Worm (Caenorhabditis elegans) whole organism, L4 larva: ENCODE data around the gene T28A11.3.

Experiments
- F44E2.7 ChIP-seq: fragments of 200-800 bp; sonication (Bioruptor generic); IDR thresholded peaks from 2 replicates; pipeline ENCODE4 v2.1.2; 2022; ENCODE audit warnings: missing genetic modification characterization, missing compliant biosample characterization
- ZK546.5 ChIP-seq, 2 experiments: sonication (generic microtip); optimal IDR thresholded peaks; 2 replicates each; lab custom pipeline; 2017; ENCODE audit warnings: missing biosample characterization in 2 of 2, missing genetic modification characterization in 2 of 2
- daf-19 ChIP-seq: fragments of 200-800 bp; sonication (Bioruptor generic); conservative IDR thresholded peaks from 2 replicates; pipeline ENCODE4 v1.3.6; 2022; ENCODE audit warnings: missing genetic modification characterization, missing compliant biosample characterization
- fos-1 ChIP-seq: fragments of 150-350 bp; optimal IDR thresholded peaks from 2 replicates; lab custom pipeline; 2014; ENCODE audit warnings: missing biosample characterization, missing genetic modification characterization
- lin-29 ChIP-seq: fragments of 200-800 bp; sonication (Bioruptor generic); IDR thresholded peaks from 2 replicates; pipeline ENCODE4 v1.3.6; 2022; ENCODE audit warnings: missing genetic modification reagents, missing genetic modification characterization, missing compliant biosample characterization
- nhr-237 ChIP-seq: sonication (generic microtip); optimal IDR thresholded peaks from 2 replicates; lab custom pipeline; 2017; ENCODE audit warnings: missing biosample characterization, missing genetic modification characterization
- nhr-77 ChIP-seq: fragments of 150-350 bp; optimal IDR thresholded peaks from 2 replicates; lab custom pipeline; 2014; ENCODE audit warnings: missing biosample characterization, missing genetic modification characterization
- rbr-2 ChIP-seq: sonication (generic microtip); optimal IDR thresholded peaks from 2 replicates; lab custom pipeline; 2016; ENCODE audit warnings: missing genotype, missing genetic modification characterization, missing compliant biosample characterization
- zip-2 ChIP-seq: fragments of 150-350 bp; optimal IDR thresholded peaks from 2 replicates; lab custom pipeline; 2014; ENCODE audit warnings: missing biosample characterization, missing genetic modification characterization
- ztf-11 ChIP-seq: fragments of 150-350 bp; optimal IDR thresholded peaks from 2 replicates; lab custom pipeline; 2014; ENCODE audit warnings: missing biosample characterization, missing genetic modification characterization

ce11 chrV:3320432-3320831 is 45.3 kb downstream of the T28A11.3 start, which contains the start of gene C17B7.14:
- TF ChIP-seq rbr-2 (tag; lab: Kevin White, UChicago): no peak
- TF ChIP-seq zip-2 (tag; lab: Kevin White, UChicago): no peak
- no peak for TF ChIP-seq F44E2.7
- TF ChIP-seq ZK546.5 (tag; optimal IDR thresholded peaks at IDR 0.05; lab: Kevin White, UChicago): no peak
- TF ChIP-seq lin-29: no peak
- TF ChIP-seq daf-19 (GFP tag; lab: Robert Waterston, UW): no peak
- no peak for TF ChIP-seq nhr-237
- no peak for TF ChIP-seq nhr-77 (tag; lab: Kevin White, UChicago)
- no peak for TF ChIP-seq ztf-11
- no peak for TF ChIP-seq fos-1 (tag; lab: Kevin White, UChicago)
